Fruit fly (Drosophila melanogaster) whole organism, embryonic: ENCODE data around the gene Pex14.

Experiments used
- Asciz ChIP-seq: fragments of 200-800 bp; sonication (Bioruptor generic); optimal IDR thresholded peaks from 2 replicates; lab custom pipeline; 2017; ENCODE audit warnings: missing biosample characterization, mild to moderate bottlenecking, missing genetic modification characterization, missing genetic modification reagents
- Atf3 ChIP-seq: fragments of 200-800 bp; sonication (Bioruptor generic); optimal IDR thresholded peaks from 3 replicates; lab custom pipeline; 2016; ENCODE audit warnings: missing biosample characterization, missing genetic modification characterization
- Atf6 ChIP-seq: fragments of 200-800 bp; sonication (Bioruptor generic); IDR thresholded peaks from 2 replicates; pipeline ENCODE4 v1.3.6; 2022; ENCODE audit warnings: missing biosample characterization, missing genetic modification characterization
- C15 ChIP-seq: fragments of 200-800 bp; sonication (Bioruptor generic); IDR thresholded peaks from 3 replicates; pipeline ENCODE4 v1.3.6; 2022; ENCODE audit warnings: missing biosample characterization, missing genetic modification characterization
- CG10959 ChIP-seq: fragments of 200-800 bp; sonication (Bioruptor generic); IDR thresholded peaks from 2 replicates; pipeline ENCODE4 v1.3.6; 2022; ENCODE audit warnings: missing biosample characterization, missing genetic modification characterization
- CG11085 ChIP-seq: fragments of 200-800 bp; sonication (Bioruptor generic); IDR thresholded peaks from 2 replicates; pipeline ENCODE4 v1.3.6; 2022; ENCODE audit warnings: missing biosample characterization, missing genetic modification characterization
- CG11398 ChIP-seq: fragments of 200-800 bp; sonication (Bioruptor generic); optimal IDR thresholded peaks from 2 replicates; lab custom pipeline; 2016; ENCODE audit warnings: missing biosample characterization, missing genetic modification characterization
- CG13287 ChIP-seq: fragments of 200-800 bp; sonication (Bioruptor generic); IDR thresholded peaks from 2 replicates; pipeline ENCODE4 v1.3.6; 2022; ENCODE audit warnings: missing biosample characterization, missing genetic modification characterization; ENCODE audit not compliant: partially characterized antibody
- CG2712 ChIP-seq: fragments of 200-800 bp; optimal IDR thresholded peaks from 3 replicates; lab custom pipeline; 2019; ENCODE audit warnings: missing biosample characterization, mild to moderate bottlenecking, missing genetic modification characterization, moderate library complexity
- CG2889 ChIP-seq: fragments of 200-800 bp; sonication (Bioruptor generic); IDR thresholded peaks from 3 replicates; pipeline ENCODE4 v1.3.6; 2022; ENCODE audit warnings: missing biosample characterization, missing genetic modification characterization
- CG30403 ChIP-seq: fragments of 200-800 bp; sonication (Bioruptor generic); optimal IDR thresholded peaks from 3 replicates; lab custom pipeline; 2016; ENCODE audit warnings: missing biosample characterization, missing genetic modification characterization
- CG4404 ChIP-seq: fragments of 200-800 bp; sonication (Bioruptor generic); IDR thresholded peaks from 2 replicates; pipeline ENCODE4 v1.3.6; 2022; ENCODE audit warnings: missing biosample characterization, missing genetic modification characterization
- CG6683 ChIP-seq: fragments of 200-800 bp; sonication (Bioruptor generic); optimal IDR thresholded peaks from 2 replicates; lab custom pipeline; 2017; ENCODE audit warnings: missing biosample characterization, mild to moderate bottlenecking, missing genetic modification characterization, missing genetic modification reagents
- CG6813 ChIP-seq: fragments of 200-800 bp; sonication (Bioruptor generic); optimal IDR thresholded peaks from 2 replicates; lab custom pipeline; 2017; ENCODE audit warnings: missing biosample characterization, missing genetic modification characterization, mild to moderate bottlenecking, moderate library complexity, missing genetic modification reagents
- CG7786 ChIP-seq: fragments of 200-800 bp; sonication (Bioruptor generic); optimal IDR thresholded peaks from 2 replicates; lab custom pipeline; 2016; ENCODE audit warnings: missing biosample characterization, missing genetic modification characterization
- CTCF ChIP-seq: fragments of 200-800 bp; sonication (Bioruptor generic); optimal IDR thresholded peaks from 2 replicates; lab custom pipeline; 2017; ENCODE audit warnings: missing biosample characterization, mild to moderate bottlenecking, missing genetic modification characterization, moderate library complexity
- CrebB ChIP-seq: fragments of 200-800 bp; sonication (Bioruptor generic); optimal IDR thresholded peaks from 3 replicates; lab custom pipeline; 2018; ENCODE audit warnings: missing biosample characterization, mild to moderate bottlenecking, missing genetic modification characterization
- Dll ChIP-seq: fragments of 200-800 bp; sonication (Bioruptor generic); IDR thresholded peaks from 4 replicates; pipeline ENCODE4 v1.3.6; 2022; ENCODE audit warnings: missing biosample characterization, missing genetic modification characterization; ENCODE audit not compliant: partially characterized antibody
- Doc2 ChIP-seq: fragments of 200-800 bp; sonication (Bioruptor generic); IDR thresholded peaks from 2 replicates; pipeline ENCODE4 v1.3.6; 2022; ENCODE audit warnings: missing biosample characterization, missing genetic modification characterization
- E2f2 ChIP-seq: fragments of 200-800 bp; sonication (Bioruptor generic); IDR thresholded peaks from 2 replicates; pipeline ENCODE4 v1.3.6; 2022; ENCODE audit warnings: missing biosample characterization, missing genetic modification characterization
- Ets65A ChIP-seq: fragments of 200-800 bp; sonication (Bioruptor generic); peaks from one replicate; lab custom pipeline; 2016; ENCODE audit warnings: missing biosample characterization, missing genetic modification characterization
- HLH4C ChIP-seq: fragments of 200-800 bp; sonication (Bioruptor generic); IDR thresholded peaks from 3 replicates; pipeline ENCODE4 v1.3.6; 2022; ENCODE audit warnings: missing biosample characterization, missing genetic modification characterization; ENCODE audit not compliant: partially characterized antibody
- Hand ChIP-seq: fragments of 200-800 bp; sonication (Bioruptor generic); optimal IDR thresholded peaks from 2 replicates; lab custom pipeline; 2017; ENCODE audit warnings: mild to moderate bottlenecking, missing biosample characterization, missing genetic modification reagents, missing genetic modification characterization
- Hey ChIP-seq: fragments of 200-800 bp; sonication (Bioruptor generic); optimal IDR thresholded peaks from 3 replicates; lab custom pipeline; 2018; ENCODE audit warnings: missing biosample characterization, mild to moderate bottlenecking, missing genetic modification characterization
- HmgD ChIP-seq: fragments of 200-800 bp; sonication (Bioruptor generic); optimal IDR thresholded peaks from 3 replicates; lab custom pipeline; 2016; ENCODE audit warnings: missing biosample characterization, missing genetic modification characterization
- Hsf ChIP-seq: fragments of 200-800 bp; sonication (Bioruptor generic); optimal IDR thresholded peaks from 3 replicates; lab custom pipeline; 2016; ENCODE audit warnings: missing biosample characterization, missing genetic modification characterization
- Nf-YA ChIP-seq: fragments of 200-800 bp; sonication (Bioruptor generic); IDR thresholded peaks from 2 replicates; pipeline ENCODE4 v1.3.6; 2022; ENCODE audit warnings: missing biosample characterization, missing genetic modification characterization
- Oli ChIP-seq: fragments of 200-800 bp; sonication (Bioruptor generic); optimal IDR thresholded peaks from 2 replicates; lab custom pipeline; 2018; ENCODE audit warnings: missing biosample characterization, mild to moderate bottlenecking, missing genetic modification characterization, moderate library complexity
- aop ChIP-seq: fragments of 200-800 bp; sonication (Bioruptor generic); IDR thresholded peaks from 2 replicates; pipeline ENCODE4 v1.3.6; 2022; ENCODE audit warnings: missing biosample characterization, missing genetic modification characterization
- ash1 ChIP-seq: fragments of 200-800 bp; sonication (Bioruptor generic); optimal IDR thresholded peaks from 2 replicates; lab custom pipeline; 2018; ENCODE audit warnings: missing biosample characterization, mild to moderate bottlenecking, missing genetic modification characterization
- chif ChIP-seq, 2 experiments: fragments of 200-800 bp; sonication (Bioruptor generic); optimal IDR thresholded peaks; 3 replicates each; lab custom pipeline; 2016; ENCODE audit warnings: missing biosample characterization in 2 of 2, missing genetic modification characterization in 2 of 2
- chm ChIP-seq: fragments of 200-800 bp; sonication (Bioruptor generic); IDR thresholded peaks from 2 replicates; pipeline ENCODE4 v1.3.6; 2022; ENCODE audit warnings: missing biosample characterization, missing genetic modification characterization
- chn ChIP-seq: fragments of 200-800 bp; sonication (Bioruptor generic); optimal IDR thresholded peaks from 2 replicates; lab custom pipeline; 2016; ENCODE audit warnings: missing biosample characterization, missing genetic modification characterization
- esg ChIP-seq: fragments of 200-800 bp; sonication (Bioruptor generic); conservative IDR thresholded peaks from 2 replicates; pipeline ENCODE4 v1.3.6; 2022; ENCODE audit warnings: missing biosample characterization, missing genetic modification characterization
- exex ChIP-seq: fragments of 200-800 bp; sonication (Bioruptor generic); optimal IDR thresholded peaks from 4 replicates; lab custom pipeline; 2018; ENCODE audit warnings: missing biosample characterization, mild to moderate bottlenecking, missing genetic modification characterization, moderate library complexity
- fd102C ChIP-seq: fragments of 200-800 bp; sonication (Bioruptor generic); optimal IDR thresholded peaks from 2 replicates; lab custom pipeline; 2018; ENCODE audit warnings: missing biosample characterization, mild to moderate bottlenecking, missing genetic modification characterization, moderate library complexity
- fru ChIP-seq: fragments of >200 bp; optimal IDR thresholded peaks from 2 replicates; lab custom pipeline; 2017
- ftz-f1 ChIP-seq: fragments of 200-800 bp; sonication (Bioruptor generic); optimal IDR thresholded peaks from 2 replicates; lab custom pipeline; 2016; ENCODE audit warnings: missing biosample characterization, missing genetic modification characterization
- grn ChIP-seq: fragments of 200-800 bp; sonication (Bioruptor generic); optimal IDR thresholded peaks from 3 replicates; lab custom pipeline; 2017; ENCODE audit warnings: missing biosample characterization, missing genetic modification characterization
- gt ChIP-seq: fragments of 200-800 bp; sonication (Bioruptor generic); IDR thresholded peaks from 2 replicates; pipeline ENCODE4 v1.3.6; 2022; ENCODE audit warnings: missing biosample characterization, missing genetic modification characterization
- her ChIP-seq: fragments of 200-800 bp; sonication (Bioruptor generic); optimal IDR thresholded peaks from 2 replicates; lab custom pipeline; 2016; ENCODE audit warnings: missing biosample characterization, missing genetic modification characterization
- klu ChIP-seq: fragments of 200-800 bp; sonication (Bioruptor generic); IDR thresholded peaks from 2 replicates; pipeline ENCODE4 v1.3.6; 2022; ENCODE audit warnings: missing biosample characterization, missing genetic modification characterization
- nerfin-2 ChIP-seq: fragments of 200-800 bp; sonication (Bioruptor generic); IDR thresholded peaks from 2 replicates; pipeline ENCODE4 v1.3.6; 2022; ENCODE audit warnings: missing biosample characterization, missing genetic modification characterization; ENCODE audit not compliant: partially characterized antibody
- pfk ChIP-seq: fragments of 200-800 bp; sonication (Bioruptor generic); optimal IDR thresholded peaks from 2 replicates; lab custom pipeline; 2018; ENCODE audit warnings: missing biosample characterization, mild to moderate bottlenecking, missing genetic modification characterization, moderate library complexity
- phol ChIP-seq: fragments of 200-800 bp; sonication (Bioruptor generic); optimal IDR thresholded peaks from 3 replicates; lab custom pipeline; 2018; ENCODE audit warnings: missing biosample characterization, mild to moderate bottlenecking, missing genetic modification characterization, moderate library complexity
- pita ChIP-seq: fragments of 200-800 bp; sonication (Bioruptor generic); optimal IDR thresholded peaks from 2 replicates; lab custom pipeline; 2017; ENCODE audit warnings: missing biosample characterization, mild to moderate bottlenecking, missing genetic modification characterization
- rib ChIP-seq: fragments of 200-800 bp; sonication (Bioruptor generic); IDR thresholded peaks from 2 replicates; pipeline ENCODE4 v1.3.6; 2022; ENCODE audit warnings: missing biosample characterization, missing genetic modification characterization
- sens ChIP-seq: fragments of 200-800 bp; sonication (Bioruptor generic); peaks from one replicate; lab custom pipeline; 2016; ENCODE audit warnings: missing biosample characterization, missing genetic modification characterization
- sisA ChIP-seq: fragments of 200-800 bp; sonication (Bioruptor generic); IDR thresholded peaks from 2 replicates; pipeline ENCODE4 v1.3.6; 2022; ENCODE audit warnings: missing biosample characterization, missing genetic modification characterization
- vnd ChIP-seq: fragments of 200-800 bp; sonication (Bioruptor generic); IDR thresholded peaks from 3 replicates; pipeline ENCODE4 v1.3.6; 2022; ENCODE audit warnings: missing biosample characterization, missing genetic modification characterization; ENCODE audit not compliant: partially characterized antibody
- vvl ChIP-seq: fragments of 200-800 bp; sonication (Bioruptor generic); IDR thresholded peaks from 2 replicates; pipeline ENCODE4 v1.3.6; 2022; ENCODE audit warnings: missing biosample characterization, missing genetic modification characterization

Gene Pex14

dm6 chr3L:20778224-20779063 lies at the start of gene Pex14, which contains the start of gene Pex16 (continued):
- TF ChIP-seq sisA (GFP tag; lab: Robert Waterston, UW) (peak; percentile 78), fru (no peak), CG11398 (GFP tag; lab: Kevin White, UChicago) (peak; percentile 38), CG30403 (peak; percentile 84), chif (GFP tag; optimal IDR thresholded peaks at IDR 0.05; lab: Kevin White, UChicago) (peak; percentile 48 to 84), CG4404 (GFP tag; lab: Robert Waterston, UW) (peak; percentile 72), CTCF (GFP tag; lab: Kevin White, UChicago) (no peak), grn (GFP tag; lab: Kevin White, UChicago) (no peak), gt (GFP tag; lab: Robert Waterston, UW) (no peak), Hand (GFP tag; lab: Kevin White, UChicago) (no peak), Doc2 (GFP tag; lab: Robert Waterston, UW) (no peak), Ets65A (GFP tag; lab: Kevin White, UChicago) (peak; percentile 97), CG2889 (peak; percentile 81), esg (GFP tag; lab: Robert Waterston, UW) (peak; percentile 71), chm (GFP tag; lab: Robert Waterston, UW) (peak; percentile 62), CG10959 (GFP tag; lab: Robert Waterston, UW) (no peak), ftz-f1 (GFP tag; lab: Kevin White, UChicago) (no peak), pita (GFP tag; lab: Kevin White, UChicago) (no peak), Hsf (GFP tag; lab: Kevin White, UChicago) (peak; percentile 82), Atf6 (peak; percentile 60; the same call in 1 of the 2 replicates), Dll (no peak), CG11085 (peak; percentile 71), rib (GFP tag; lab: Robert Waterston, UW) (no peak), Hey (tag; lab: Kevin White, UChicago) (no peak), CG13287 (GFP tag; lab: Robert Waterston, UW) (no peak), Nf-YA (GFP tag; lab: Robert Waterston, UW) (no peak), HmgD (GFP tag; lab: Kevin White, UChicago) (peak; percentile 75), sens (peak; percentile 96), exex (tag; lab: Kevin White, UChicago) (no peak), CG2712 (tag; lab: Kevin White, UChicago) (peak; percentile 68), C15 (0 out of 3 replicates have a peak, but pooled peaks have one; percentile 42), aop (GFP tag; lab: Robert Waterston, UW) (no peak), CG7786 (GFP tag; lab: Kevin White, UChicago) (peak; percentile 81), CrebB (tag; lab: Kevin White, UChicago) (no peak), chn (GFP tag; lab: Kevin White, UChicago) (peak; percentile 73), nerfin-2 (GFP tag; lab: Robert Waterston, UW) (no peak), Oli (tag; lab: Kevin White, UChicago) (peak; percentile 59), CG6813 (no peak), CG6683 (GFP tag; lab: Kevin White, UChicago) (no peak), Atf3 (GFP tag; lab: Kevin White, UChicago) (peak; percentile 75), Asciz (GFP tag; lab: Kevin White, UChicago) (no peak), HLH4C (GFP tag; lab: Robert Waterston, UW) (no peak), ash1 (GFP tag; lab: Kevin White, UChicago) (no peak), fd102C (GFP tag; lab: Kevin White, UChicago) (no peak), vvl (GFP tag; lab: Robert Waterston, UW) (peak; percentile 78; the same call in 1 of the 2 replicates), her (GFP tag; lab: Kevin White, UChicago) (peak; percentile 66), pfk (GFP tag; lab: Kevin White, UChicago) (no peak), phol (peak; percentile 80), vnd (GFP tag; lab: Robert Waterston, UW) (no peak), E2f2 (GFP tag; lab: Robert Waterston, UW) (peak; percentile 41), klu (GFP tag; lab: Robert Waterston, UW) (peak; percentile 71)
